Fruit fly (Drosophila melanogaster): ENCODE results near the gene Tcs4.

DNA sequence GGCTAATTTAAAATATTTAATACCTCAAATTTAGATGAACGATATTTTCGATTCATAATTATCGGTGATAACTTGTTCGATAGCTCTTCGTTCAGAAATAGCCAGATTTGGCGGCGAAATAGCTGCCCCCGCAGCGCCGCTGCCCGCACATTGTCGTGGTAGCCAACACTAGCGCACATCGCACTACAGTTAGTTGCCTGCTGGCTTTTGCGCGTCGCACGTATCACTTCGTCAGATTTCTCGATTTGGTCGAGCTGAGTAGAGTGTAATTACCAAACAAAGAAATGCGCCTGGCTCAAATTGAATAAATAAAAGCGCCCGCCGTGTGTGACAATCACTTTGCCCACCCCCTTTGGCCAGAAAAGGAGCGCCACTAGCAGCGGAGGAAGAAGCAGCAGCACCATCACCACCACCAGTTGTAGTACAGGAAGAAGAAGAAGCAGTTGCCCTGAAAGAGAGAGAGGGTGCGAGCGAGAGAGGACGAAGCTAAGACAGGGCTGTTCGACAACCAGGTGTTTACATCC, 49.1 kb upstream of the Tcs4 start, which contains the start of gene Abcd3:
- TF ChIP-seq CG8478 (optimal IDR thresholded peaks at IDR 0.05) = no peak
- TF ChIP-seq CTCF (optimal IDR thresholded peaks at IDR 0.05) = no peak

Data from S2 (cell line).